Fruit fly (Drosophila melanogaster) whole organism, adult: Measurements from ENCODE around the gene Vti1a.

Source experiments
- CG11617 ChIP-seq: fragments of 200-800 bp; sonication (Bioruptor generic); optimal IDR thresholded peaks from 2 replicates; lab custom pipeline; 2017; ENCODE audit warnings: mild to moderate bottlenecking, missing biosample characterization, missing genetic modification reagents, missing genetic modification characterization
- CG12768 ChIP-seq: fragments of 200-800 bp; sonication (Bioruptor generic); optimal IDR thresholded peaks from 2 replicates; lab custom pipeline; 2017; ENCODE audit warnings: missing biosample characterization, missing genetic modification characterization, mild to moderate bottlenecking, moderate library complexity, missing genetic modification reagents
- CG14711 ChIP-seq: fragments of 200-800 bp; sonication (Bioruptor generic); optimal IDR thresholded peaks from 2 replicates; lab custom pipeline; 2018; ENCODE audit warnings: missing biosample characterization, mild to moderate bottlenecking, missing genetic modification characterization, moderate library complexity
- CG1620 ChIP-seq: fragments of 200-800 bp; sonication (Bioruptor generic); optimal IDR thresholded peaks from 2 replicates; lab custom pipeline; 2016; ENCODE audit warnings: missing biosample characterization, missing genetic modification characterization
- CG33017 ChIP-seq: fragments of 200-800 bp; sonication (Bioruptor generic); optimal IDR thresholded peaks from 2 replicates; lab custom pipeline; 2018; ENCODE audit warnings: missing biosample characterization, mild to moderate bottlenecking, missing genetic modification characterization, moderate library complexity
- CG5204 ChIP-seq: fragments of 200-800 bp; sonication (Bioruptor generic); optimal IDR thresholded peaks from 2 replicates; lab custom pipeline; 2016; ENCODE audit warnings: missing biosample characterization, missing genetic modification characterization
- CG7045 ChIP-seq: fragments of 200-800 bp; sonication (Bioruptor generic); optimal IDR thresholded peaks from 2 replicates; lab custom pipeline; 2017; ENCODE audit warnings: missing biosample characterization, mild to moderate bottlenecking, missing genetic modification characterization
- CG7101 ChIP-seq: fragments of 200-800 bp; sonication (Bioruptor generic); optimal IDR thresholded peaks from 2 replicates; lab custom pipeline; 2018; ENCODE audit warnings: missing biosample characterization, mild to moderate bottlenecking, missing genetic modification characterization, moderate library complexity
- Clk ChIP-seq: fragments of 200-800 bp; sonication (Bioruptor generic); optimal IDR thresholded peaks from 2 replicates; lab custom pipeline; 2017; ENCODE audit warnings: missing biosample characterization, missing genetic modification characterization
- Crg-1 ChIP-seq: fragments of 200-800 bp; sonication (Bioruptor generic); optimal IDR thresholded peaks from 2 replicates; lab custom pipeline; 2016; ENCODE audit warnings: missing biosample characterization, missing genetic modification characterization
- Hr96 ChIP-seq: fragments of 200-800 bp; sonication (Bioruptor generic); optimal IDR thresholded peaks from 2 replicates; lab custom pipeline; 2016; ENCODE audit warnings: missing biosample characterization, missing genetic modification characterization
- Mnt ChIP-seq: fragments of 200-800 bp; sonication (Bioruptor generic); optimal IDR thresholded peaks from 2 replicates; lab custom pipeline; 2016; ENCODE audit warnings: missing biosample characterization, mild to moderate bottlenecking, missing genetic modification characterization
- bab1 ChIP-seq: fragments of 200-800 bp; sonication (Bioruptor generic); optimal IDR thresholded peaks from 3 replicates; lab custom pipeline; 2019; ENCODE audit warnings: missing biosample characterization, mild to moderate bottlenecking, missing genetic modification characterization, moderate library complexity
- cic ChIP-seq: fragments of 200-800 bp; sonication (Bioruptor generic); optimal IDR thresholded peaks from 2 replicates; lab custom pipeline; 2017; ENCODE audit warnings: missing biosample characterization, mild to moderate bottlenecking, missing genetic modification characterization, moderate library complexity
- cnc ChIP-seq, 2 experiments: fragments of >200 bp; optimal IDR thresholded peaks; 2 replicates each; lab custom pipeline; 2017
- kay ChIP-seq: fragments of 200-800 bp; sonication (Bioruptor generic); peaks from one replicate; lab custom pipeline; 2016; ENCODE audit warnings: missing biosample characterization, missing genetic modification characterization, borderline replicate concordance
- ovo ChIP-seq: fragments of 200-800 bp; sonication (Bioruptor generic); optimal IDR thresholded peaks from 2 replicates; lab custom pipeline; 2016; ENCODE audit warnings: missing biosample characterization, missing genetic modification characterization
- pad ChIP-seq: fragments of 200-800 bp; sonication (Bioruptor generic); optimal IDR thresholded peaks from 3 replicates; lab custom pipeline; 2017; ENCODE audit warnings: missing biosample characterization, missing genetic modification characterization, mild to moderate bottlenecking, moderate library complexity, missing genetic modification reagents
- tj ChIP-seq: fragments of 200-800 bp; sonication (Bioruptor generic); optimal IDR thresholded peaks from 3 replicates; lab custom pipeline; 2017; ENCODE audit warnings: missing biosample characterization, mild to moderate bottlenecking, missing genetic modification characterization, moderate library complexity
- toe ChIP-seq: fragments of 200-800 bp; sonication (Bioruptor generic); optimal IDR thresholded peaks from 2 replicates; lab custom pipeline; 2016; ENCODE audit warnings: missing biosample characterization, missing genetic modification characterization

Vti1a gene

dm6 chr3L:701798-702635 lies 9.3 kb upstream of the Vti1a start:
- TF ChIP-seq Clk (GFP tag; lab: Kevin White, UChicago) (no peak), Hr96 (GFP tag; lab: Kevin White, UChicago) (no peak), cic (GFP tag; lab: Kevin White, UChicago) (no peak), CG5204 (GFP tag; lab: Kevin White, UChicago) (no peak), Crg-1 (no peak), CG7101 (tag; lab: Kevin White, UChicago) (no peak), CG12768 (GFP tag; lab: Kevin White, UChicago) (no peak), CG14711 (tag; lab: Kevin White, UChicago) (no peak), kay (no peak), CG7045 (GFP tag; lab: Kevin White, UChicago) (no peak)

- TF ChIP-seq CG33017 (tag; lab: Kevin White, UChicago) (no peak), Mnt (GFP tag; lab: Kevin White, UChicago) (no peak), kay (no peak), bab1 (no peak), Hr96 (GFP tag; lab: Kevin White, UChicago) (no peak), cic (GFP tag; lab: Kevin White, UChicago) (no peak), CG14711 (tag; lab: Kevin White, UChicago) (no peak), CG7101 (tag; lab: Kevin White, UChicago) (no peak), Clk (GFP tag; lab: Kevin White, UChicago) (no peak), ovo (GFP tag; lab: Kevin White, UChicago) (no peak), tj (GFP tag; lab: Kevin White, UChicago) (no peak), CG7045 (GFP tag; lab: Kevin White, UChicago) (no peak), pad (GFP tag; lab: Kevin White, UChicago) (no peak)
Measured at dm6 chr3L:700160-700917, 7.6 kb upstream of the Vti1a start.

dm6 chr3L:699368-700150 lies 6.8 kb upstream of the Vti1a start:
- TF ChIP-seq bab1 (no peak), cic (GFP tag; lab: Kevin White, UChicago) (no peak), Crg-1 (no peak), CG7101 (tag; lab: Kevin White, UChicago) (no peak), Hr96 (GFP tag; lab: Kevin White, UChicago) (no peak), pad (GFP tag; lab: Kevin White, UChicago) (no peak), cnc (optimal IDR thresholded peaks at IDR 0.05; lab: Kevin White, UChicago) (no peak)

dm6 chr3L:698748-699367 lies 6.1 kb upstream of the Vti1a start, which contains the start of gene CG13894:
CG13894 (minus strand) TSS chr3L:699144.
- peak; percentile 39 for TF ChIP-seq kay
- no peak for TF ChIP-seq CG7101 (tag; lab: Kevin White, UChicago)
- no peak for TF ChIP-seq CG14711 (tag; lab: Kevin White, UChicago)
- no peak for TF ChIP-seq CG12768 (GFP tag; lab: Kevin White, UChicago)

dm6 chr3L:697724-698123 lies 5.0 kb upstream of the Vti1a start:
- TF ChIP-seq kay (no peak), ovo (GFP tag; lab: Kevin White, UChicago) (no peak), Clk (GFP tag; lab: Kevin White, UChicago) (no peak), CG7101 (tag; lab: Kevin White, UChicago) (no peak), CG1620 (GFP tag; lab: Kevin White, UChicago) (no peak), cnc (optimal IDR thresholded peaks at IDR 0.05; lab: Kevin White, UChicago) (no peak), CG12768 (GFP tag; lab: Kevin White, UChicago) (no peak), toe (GFP tag; lab: Kevin White, UChicago) (no peak), CG7045 (GFP tag; lab: Kevin White, UChicago) (no peak), cic (GFP tag; lab: Kevin White, UChicago) (no peak), CG33017 (tag; lab: Kevin White, UChicago) (no peak), CG11617 (GFP tag; lab: Kevin White, UChicago) (no peak), CG14711 (tag; lab: Kevin White, UChicago) (no peak), bab1 (no peak), Crg-1 (no peak)
